Worm (Caenorhabditis elegans): ENCODE measurements around the gene sra-32.

ce11 chrII:4490729-4491128, 41.1 kb downstream of the sra-32 start, which contains the start of gene T05C1.5:
- no peak for TF ChIP-seq med-1 (GFP tag; optimal IDR thresholded peaks at IDR 0.05; ENCODE audit: insufficient read depth)
- TF ChIP-seq T22C8.4 (GFP tag; IDR thresholded peaks at IDR 0.05) = no peak
- TF ChIP-seq klf-2 (GFP tag; conservative IDR thresholded peaks at IDR 0.05) = no peak
- no peak for TF ChIP-seq flt-1 (GFP tag; IDR thresholded peaks at IDR 0.05)
- TF ChIP-seq ztf-29 (GFP tag; IDR thresholded peaks at IDR 0.05) = no peak
- TF ChIP-seq tab-1 (GFP tag; IDR thresholded peaks at IDR 0.05) = no peak
- TF ChIP-seq ztf-23 (GFP tag; IDR thresholded peaks at IDR 0.05) = no peak
